Worm (Caenorhabditis elegans) whole organism, early embryonic: Measurements from ENCODE around the gene gcc-2.

Experiments
- B0310.2 ChIP-seq: sonication (generic microtip); optimal IDR thresholded peaks from 2 replicates; lab custom pipeline; 2016; ENCODE audit warnings: mild to moderate bottlenecking, missing genetic modification characterization, missing compliant biosample characterization
- F13C5.2 ChIP-seq: sonication (generic microtip); optimal IDR thresholded peaks from 2 replicates; lab custom pipeline; 2017; ENCODE audit warnings: mild to moderate bottlenecking, missing genetic modification characterization, inconsistent platforms, missing compliant biosample characterization
- aly-1 ChIP-seq: sonication (generic microtip); optimal IDR thresholded peaks from 2 replicates; lab custom pipeline; 2016; ENCODE audit warnings: missing genetic modification characterization, missing compliant biosample characterization
- ama-1 ChIP-seq: fragments of 150-350 bp; optimal IDR thresholded peaks from 2 replicates; lab custom pipeline; 2014
- ceh-13 ChIP-seq: fragments of 200-800 bp; sonication (Bioruptor generic); optimal IDR thresholded peaks from 2 replicates; lab custom pipeline; 2018; ENCODE audit warnings: mild to moderate bottlenecking, missing genetic modification characterization, missing compliant biosample characterization
- ceh-36 ChIP-seq: sonication (generic microtip); optimal IDR thresholded peaks from 2 replicates; lab custom pipeline; 2016; ENCODE audit warnings: missing genetic modification characterization, inconsistent platforms, missing compliant biosample characterization
- ets-7 ChIP-seq: sonication (generic microtip); optimal IDR thresholded peaks from 2 replicates; lab custom pipeline; 2016; ENCODE audit warnings: missing genotype, missing genetic modification characterization, missing compliant biosample characterization
- flt-1 ChIP-seq: fragments of 200-800 bp; sonication (Bioruptor generic); IDR thresholded peaks from 2 replicates; pipeline ENCODE4 v1.3.6; 2022; ENCODE audit warnings: missing genetic modification characterization, missing compliant biosample characterization
- hmbx-1 ChIP-seq: sonication (generic microtip); optimal IDR thresholded peaks from 2 replicates; lab custom pipeline; 2016; ENCODE audit warnings: mild to moderate bottlenecking, missing genetic modification characterization, missing compliant biosample characterization
- hmg-4 ChIP-seq: fragments of 200-800 bp; sonication (Bioruptor generic); optimal IDR thresholded peaks from 2 replicates; lab custom pipeline; 2018; ENCODE audit warnings: mild to moderate bottlenecking, missing genetic modification characterization, missing compliant biosample characterization
- hnd-1 ChIP-seq: sonication (generic microtip); optimal IDR thresholded peaks from 2 replicates; lab custom pipeline; 2016; ENCODE audit warnings: missing genetic modification characterization, missing compliant biosample characterization
- pes-1 ChIP-seq: fragments of 200-800 bp; sonication (Bioruptor generic); IDR thresholded peaks from 2 replicates; pipeline ENCODE4 v1.3.6; 2022; ENCODE audit warnings: missing genetic modification reagents, missing genetic modification characterization, missing compliant biosample characterization
- scrt-1 ChIP-seq: fragments of 200-800 bp; sonication (Bioruptor generic); IDR thresholded peaks from 2 replicates; pipeline ENCODE4 v1.3.6; 2022; ENCODE audit warnings: missing genetic modification characterization, missing compliant biosample characterization
- sea-1 ChIP-seq: fragments of 200-800 bp; sonication (Bioruptor generic); conservative IDR thresholded peaks from 2 replicates; pipeline ENCODE4 v1.3.6; 2022; ENCODE audit warnings: missing genetic modification characterization, missing compliant biosample characterization
- tbx-11 ChIP-seq: fragments of 200-800 bp; sonication (Bioruptor generic); IDR thresholded peaks from 2 replicates; pipeline ENCODE4 v1.3.6; 2022; ENCODE audit warnings: missing genetic modification characterization, missing compliant biosample characterization
- tbx-37 ChIP-seq: fragments of 200-800 bp; sonication (Bioruptor generic); conservative IDR thresholded peaks from 2 replicates; pipeline ENCODE4 v1.3.6; 2022; ENCODE audit warnings: missing genetic modification reagents, missing genetic modification characterization, missing compliant biosample characterization
- tra-4 ChIP-seq: sonication (generic microtip); optimal IDR thresholded peaks from 2 replicates; lab custom pipeline; 2017; ENCODE audit warnings: missing genetic modification characterization, missing compliant biosample characterization

Gene gcc-2

ce11 chrIII:9743239-9743638 lies 18.7 kb downstream of the gcc-2 start, which contains the start of gene T05G5.1:
Gene T05G5.1, minus strand, starts transcription at chrIII:9743339.
- TF ChIP-seq tbx-11 (no peak), flt-1 (GFP tag; lab: Robert Waterston, UW) (no peak), sea-1 (GFP tag; lab: Robert Waterston, UW) (no peak), ets-7 (no peak), ceh-13 (no peak), B0310.2 (tag; lab: Kevin White, UChicago) (no peak), ama-1 (lab: Kevin White, UChicago) (no peak), hnd-1 (tag; lab: Kevin White, UChicago) (no peak), tra-4 (tag; lab: Kevin White, UChicago) (no peak), pes-1 (GFP tag; lab: Robert Waterston, UW) (no peak), hmbx-1 (tag; lab: Kevin White, UChicago) (no peak), scrt-1 (GFP tag; lab: Robert Waterston, UW) (no peak), ceh-36 (tag; lab: Kevin White, UChicago) (no peak), aly-1 (tag; lab: Kevin White, UChicago) (no peak), tbx-37 (GFP tag; lab: Robert Waterston, UW) (no peak), F13C5.2 (tag; lab: Kevin White, UChicago) (no peak), hmg-4 (GFP tag; lab: Kevin White, UChicago) (no peak)

- TF ChIP-seq tbx-37 (GFP tag; lab: Robert Waterston, UW) (no peak), B0310.2 (tag; lab: Kevin White, UChicago) (no peak), hnd-1 (tag; lab: Kevin White, UChicago) (no peak), sea-1 (GFP tag; lab: Robert Waterston, UW) (no peak)
These were observed 20.0 kb downstream of the gcc-2 start for ce11 chrIII:9741985-9742384.

ce11 chrIII:9740663-9741062 lies 21.3 kb downstream of the gcc-2 start:
- TF ChIP-seq ets-7 = no peak
- no peak for TF ChIP-seq flt-1 (GFP tag; lab: Robert Waterston, UW)
- no peak for TF ChIP-seq ceh-13
- TF ChIP-seq tra-4 (tag; lab: Kevin White, UChicago) = no peak
- TF ChIP-seq sea-1 (GFP tag; lab: Robert Waterston, UW) = no peak
- no peak for TF ChIP-seq tbx-37 (GFP tag; lab: Robert Waterston, UW)
- no peak for TF ChIP-seq hnd-1 (tag; lab: Kevin White, UChicago)
- no peak for TF ChIP-seq tbx-11
- no peak for TF ChIP-seq pes-1 (GFP tag; lab: Robert Waterston, UW)
- no peak for TF ChIP-seq ama-1 (lab: Kevin White, UChicago)
- TF ChIP-seq ceh-36 (tag; lab: Kevin White, UChicago) = no peak
- no peak for TF ChIP-seq F13C5.2 (tag; lab: Kevin White, UChicago)
- TF ChIP-seq scrt-1 (GFP tag; lab: Robert Waterston, UW) = no peak
- no peak for TF ChIP-seq aly-1 (tag; lab: Kevin White, UChicago)
- TF ChIP-seq hmg-4 (GFP tag; lab: Kevin White, UChicago) = no peak

- TF ChIP-seq hnd-1 (tag; lab: Kevin White, UChicago) = no peak
- TF ChIP-seq F13C5.2 (tag; lab: Kevin White, UChicago) = no peak
- no peak for TF ChIP-seq sea-1 (GFP tag; lab: Robert Waterston, UW)
- TF ChIP-seq hmg-4 (GFP tag; lab: Kevin White, UChicago) = no peak
- no peak for TF ChIP-seq flt-1 (GFP tag; lab: Robert Waterston, UW)
- no peak for TF ChIP-seq tra-4 (tag; lab: Kevin White, UChicago)
- no peak for TF ChIP-seq tbx-11
These were observed 23.0 kb downstream of the gcc-2 start, which contains the start of gene hlh-4 for ce11 chrIII:9738954-9739353. Gene hlh-4, minus strand, starts transcription at chrIII:9739054.

- TF ChIP-seq B0310.2 (tag; lab: Kevin White, UChicago) (no peak), hmg-4 (GFP tag; lab: Kevin White, UChicago) (no peak), tra-4 (tag; lab: Kevin White, UChicago) (no peak), aly-1 (tag; lab: Kevin White, UChicago) (no peak), hmbx-1 (tag; lab: Kevin White, UChicago) (no peak), ceh-36 (tag; lab: Kevin White, UChicago) (no peak), ama-1 (lab: Kevin White, UChicago) (no peak), flt-1 (GFP tag; lab: Robert Waterston, UW) (no peak)
These were observed 26.1 kb downstream of the gcc-2 start, which contains the start of gene dao-6 for ce11 chrIII:9735857-9736256. Gene dao-6, minus strand, starts transcription at chrIII:9736201.

ce11 chrIII:9734030-9734429 lies 27.9 kb downstream of the gcc-2 start:
- TF ChIP-seq tbx-37 (GFP tag; lab: Robert Waterston, UW) (no peak), hmbx-1 (tag; lab: Kevin White, UChicago) (no peak), ets-7 (no peak), sea-1 (GFP tag; lab: Robert Waterston, UW) (no peak), tbx-11 (no peak), ceh-36 (tag; lab: Kevin White, UChicago) (no peak), hmg-4 (GFP tag; lab: Kevin White, UChicago) (no peak), B0310.2 (tag; lab: Kevin White, UChicago) (no peak), ama-1 (lab: Kevin White, UChicago) (no peak), F13C5.2 (tag; lab: Kevin White, UChicago) (no peak), hnd-1 (tag; lab: Kevin White, UChicago) (no peak), flt-1 (GFP tag; lab: Robert Waterston, UW) (no peak), tra-4 (tag; lab: Kevin White, UChicago) (no peak), scrt-1 (GFP tag; lab: Robert Waterston, UW) (no peak)

ce11 chrIII:9733333-9733732 lies 28.6 kb downstream of the gcc-2 start:
- no peak for TF ChIP-seq ceh-36 (tag; lab: Kevin White, UChicago)
